Worm (Caenorhabditis elegans) whole organism, young adult: Measurements from ENCODE around the gene efa-6.

Experiments
- F57C9.4 ChIP-seq: sonication (generic microtip); optimal IDR thresholded peaks from 2 replicates; lab custom pipeline; 2017; ENCODE audit warnings: mild to moderate bottlenecking, missing genetic modification characterization, missing compliant biosample characterization
- ama-1 ChIP-seq, 3 experiments: fragments of 150-350 bp in 1 of 3; sonication (generic microtip) in 2 of 3; optimal IDR thresholded peaks; 2 replicates each; lab custom pipeline; 2014 to 2018; ENCODE audit warnings: missing biosample characterization in 2 of 3, missing genetic modification characterization in 2 of 3, missing genetic modification reagents in 2 of 3
- bed-2 ChIP-seq: fragments of 200-800 bp; sonication (Bioruptor generic); IDR thresholded peaks from 2 replicates; pipeline ENCODE4 v1.3.6; 2022; ENCODE audit warnings: missing genetic modification reagents, missing genetic modification characterization, missing compliant biosample characterization
- ets-4 ChIP-seq: fragments of 200-800 bp; sonication (Bioruptor generic); optimal IDR thresholded peaks from 2 replicates; lab custom pipeline; 2018; ENCODE audit warnings: mild to moderate bottlenecking, missing genetic modification characterization, missing compliant biosample characterization
- lir-1 ChIP-seq: fragments of 200-800 bp; sonication (Bioruptor generic); conservative IDR thresholded peaks from 2 replicates; pipeline ENCODE4 v1.3.6; 2022; ENCODE audit warnings: missing genetic modification reagents, missing genetic modification characterization, missing compliant biosample characterization
- nhr-90 ChIP-seq: sonication (generic microtip); optimal IDR thresholded peaks from 2 replicates; lab custom pipeline; 2016; ENCODE audit warnings: missing genotype, mild to moderate bottlenecking, missing genetic modification characterization, missing compliant biosample characterization
- unc-62 ChIP-seq: fragments of 150-350 bp; optimal IDR thresholded peaks from 2 replicates; lab custom pipeline; 2014; ENCODE audit warnings: missing biosample characterization, missing genetic modification reagents, missing genetic modification characterization
- ztf-28 ChIP-seq: fragments of 200-800 bp; sonication (Bioruptor generic); IDR thresholded peaks from 2 replicates; pipeline ENCODE4 v1.3.6; 2022; ENCODE audit warnings: missing genetic modification reagents, missing genetic modification characterization, missing compliant biosample characterization

ce11 chrIV:12594574-12594973 is 19.9 kb downstream of the efa-6 start:
- TF ChIP-seq ets-4 (GFP tag; lab: Kevin White, UChicago) (no peak), F57C9.4 (tag; lab: Kevin White, UChicago) (no peak), ama-1 (optimal IDR thresholded peaks at IDR 0.05; lab: Kevin White, UChicago) (no peak), ama-1 (GFP tag; optimal IDR thresholded peaks at IDR 0.05; lab: Kevin White, UChicago) (peak; percentile 68 to 88), lir-1 (GFP tag; lab: Robert Waterston, UW) (no peak), ztf-28 (peak; percentile 89), unc-62 (no peak), nhr-90 (tag; lab: Kevin White, UChicago) (peak; percentile 78), bed-2 (GFP tag; lab: Robert Waterston, UW) (no peak)
